Worm (Caenorhabditis elegans) whole organism, mixed stage, embryonic: ENCODE measurements around the gene daf-3.

Experiments used
- elt-1 ChIP-seq: sonication (generic microtip); optimal IDR thresholded peaks from 2 replicates; lab custom pipeline; 2017; ENCODE audit warnings: missing genetic modification characterization, mild to moderate bottlenecking, missing compliant biosample characterization, antibody characterized with exemption, moderate library complexity, borderline replicate concordance; ENCODE audit not compliant: insufficient read depth
- elt-3 ChIP-seq: fragments of 150-350 bp; optimal IDR thresholded peaks from 2 replicates; lab custom pipeline; 2014; ENCODE audit warnings: missing biosample characterization, missing genetic modification characterization
- lin-13 ChIP-seq: fragments of 150-350 bp; optimal IDR thresholded peaks from 2 replicates; lab custom pipeline; 2014; ENCODE audit warnings: missing biosample characterization, missing genetic modification characterization
- lsy-2 ChIP-seq: fragments of 150-350 bp; optimal IDR thresholded peaks from 2 replicates; lab custom pipeline; 2014; ENCODE audit warnings: missing biosample characterization, missing genetic modification characterization
- mep-1 ChIP-seq: fragments of 150-350 bp; optimal IDR thresholded peaks from 2 replicates; lab custom pipeline; 2017; ENCODE audit warnings: missing biosample characterization, missing genetic modification reagents, missing genetic modification characterization, inconsistent platforms
- nhr-76 ChIP-seq: sonication (generic microtip); optimal IDR thresholded peaks from 2 replicates; lab custom pipeline; 2017; ENCODE audit warnings: missing biosample characterization, missing genetic modification characterization
- sptf-1 ChIP-seq: sonication (generic microtip); optimal IDR thresholded peaks from 2 replicates; lab custom pipeline; 2017; ENCODE audit warnings: mild to moderate bottlenecking, missing genetic modification characterization, moderate library complexity, missing compliant biosample characterization
- ztf-11 ChIP-seq: fragments of 150-350 bp; optimal IDR thresholded peaks from 2 replicates; lab custom pipeline; 2014; ENCODE audit warnings: missing biosample characterization, missing genetic modification characterization

DNA sequence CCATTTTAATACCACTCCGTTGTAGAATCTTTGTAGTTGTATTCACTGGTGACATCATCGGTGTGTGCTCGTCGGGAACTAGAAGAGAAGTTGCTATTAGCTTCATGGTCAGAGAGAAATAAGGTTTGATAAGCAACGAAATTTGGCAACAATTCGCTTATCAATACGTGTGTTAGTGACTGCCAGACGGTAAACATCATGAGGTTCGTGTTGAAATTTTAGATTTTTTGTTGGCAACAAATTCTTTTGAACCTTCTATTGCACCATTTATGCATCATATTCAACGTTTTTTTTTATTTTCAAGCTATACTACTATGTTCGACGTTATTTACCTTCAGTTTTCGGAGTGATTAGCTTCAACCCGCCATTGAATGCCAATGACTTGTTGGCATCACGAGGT is 1.5 kb downstream of the daf-3 start:
- TF ChIP-seq ztf-11 (tag; lab: Kevin White, UChicago) (no peak), nhr-76 (tag; lab: Kevin White, UChicago) (no peak), elt-3 (tag; lab: Kevin White, UChicago) (no peak), mep-1 (no peak), sptf-1 (tag; lab: Kevin White, UChicago) (no peak), lsy-2 (tag; lab: Kevin White, UChicago) (no peak), elt-1 (tag; lab: Kevin White, UChicago) (no peak), lin-13 (tag; lab: Kevin White, UChicago) (no peak)
